Fruit fly (Drosophila melanogaster) whole organism: ENCODE results near the gene EloB.

Experiments
- CG8478 ChIP-seq: fragments of >200 bp; optimal IDR thresholded peaks from 2 replicates; lab custom pipeline; 2018; ENCODE audit warnings: inconsistent platforms
- Dll ChIP-seq: fragments of >200 bp; optimal IDR thresholded peaks from 2 replicates; lab custom pipeline; 2017
- pan ChIP-seq: fragments of >200 bp; optimal IDR thresholded peaks from 2 replicates; lab custom pipeline; 2017
- psq ChIP-seq: fragments of >200 bp; optimal IDR thresholded peaks from 2 replicates; lab custom pipeline; 2017

DNA sequence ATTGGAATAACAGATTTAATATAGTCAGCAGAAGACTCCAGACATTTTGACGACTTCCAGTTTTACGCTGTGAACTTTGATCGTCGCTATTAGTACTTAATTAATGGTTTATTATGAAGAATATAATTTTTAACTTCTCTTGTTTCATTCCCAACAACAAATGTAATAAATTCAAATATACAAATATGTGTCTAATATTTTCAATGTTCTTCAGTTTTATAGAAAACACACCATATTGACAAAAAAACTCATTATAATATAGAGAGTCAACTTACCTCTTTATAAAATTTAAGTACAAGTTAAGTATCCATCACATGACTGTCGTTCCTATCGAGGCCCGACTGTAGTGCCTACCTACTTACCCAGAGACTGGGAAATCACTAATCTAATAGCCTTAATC is 6.3 kb downstream of the EloB start:
- TF ChIP-seq CG8478 (lab: Kevin White, UChicago) (no peak), psq (lab: Kevin White, UChicago) (no peak), pan (lab: Kevin White, UChicago) (no peak), Dll (no peak)
